Worm (Caenorhabditis elegans): ENCODE data around the gene M05D6.5.
A peak's percentile ranks its signal among the peaks of the same experiment; 100 is the strongest.

Gene M05D6.5

DNA sequence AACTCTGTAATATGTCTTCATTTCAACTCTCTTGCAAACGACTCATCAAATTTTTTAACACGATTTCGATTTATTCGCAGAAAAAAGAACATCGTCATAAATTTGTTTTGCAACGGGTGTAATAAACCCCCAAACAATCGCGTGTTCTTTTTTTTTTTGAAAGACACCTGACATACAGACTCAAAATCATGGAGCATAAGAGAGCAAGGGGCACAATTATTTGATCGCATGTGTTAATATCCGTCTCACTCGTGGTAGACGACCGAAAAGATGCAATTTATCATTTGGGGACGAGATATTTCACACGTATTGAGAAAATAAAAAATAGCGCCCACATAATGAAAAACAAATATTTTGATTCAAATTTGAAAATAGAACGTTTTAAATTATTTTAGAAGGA, 14.2 kb upstream of the M05D6.5 start:
- peak; percentile 20 for TF ChIP-seq nhr-129 (tag; optimal IDR thresholded peaks at IDR 0.05)
- TF ChIP-seq nhr-77 (tag; optimal IDR thresholded peaks at IDR 0.05) = no peak
- TF ChIP-seq fos-1 (tag; optimal IDR thresholded peaks at IDR 0.05) = no peak
- no peak for TF ChIP-seq unc-39 (tag; optimal IDR thresholded peaks at IDR 0.05)
- peak; percentile 17 for TF ChIP-seq sma-9 (GFP tag; optimal IDR thresholded peaks at IDR 0.05)
- TF ChIP-seq sma-9 (tag; optimal IDR thresholded peaks at IDR 0.05) = no peak
- no peak for TF ChIP-seq ztf-11 (tag; optimal IDR thresholded peaks at IDR 0.05)
- TF ChIP-seq sem-4 (tag; optimal IDR thresholded peaks at IDR 0.05) = no peak
- TF ChIP-seq lsy-2 (tag; optimal IDR thresholded peaks at IDR 0.05) = peak in 1 of 2 experiments; percentile 0

DNA sequence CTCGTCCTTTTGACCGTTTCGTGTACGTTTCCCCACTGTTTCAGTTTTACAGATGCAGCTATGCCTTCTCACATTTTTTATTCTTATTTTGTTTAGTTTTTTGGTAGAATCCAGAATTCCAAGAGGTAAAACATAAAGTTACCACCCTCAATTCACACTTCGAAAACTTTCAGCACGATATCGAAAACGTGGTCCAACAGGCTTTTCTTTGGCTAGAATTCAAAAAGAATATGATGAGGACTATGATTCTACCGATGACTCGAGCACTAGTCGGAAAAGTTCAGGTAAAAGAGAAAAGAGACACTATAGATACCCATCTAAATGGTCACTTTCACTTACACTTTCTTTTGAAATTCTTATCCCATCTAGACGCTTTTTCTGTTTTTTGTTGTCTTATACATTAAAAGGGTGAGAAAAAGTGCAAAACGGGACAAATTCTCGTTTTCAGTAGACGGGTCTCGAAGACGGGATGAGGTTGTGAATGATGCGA, 12.3 kb upstream of the M05D6.5 start, which contains the start of gene M05D6.9:
Gene M05D6.9, plus strand, starts transcription at position 51 of the 490 bp plus-strand sequence.
- no peak for TF ChIP-seq R02D3.7 (tag; optimal IDR thresholded peaks at IDR 0.05)
- TF ChIP-seq blmp-1 (tag; optimal IDR thresholded peaks at IDR 0.05; ENCODE audit: insufficient read depth) = peak; percentile 75

ce11 chrII:8488123-8488522, 6.1 kb upstream of the M05D6.5 start:
- TF ChIP-seq lin-13 (GFP tag; optimal IDR thresholded peaks at IDR 0.05) (no peak), ama-1 (optimal IDR thresholded peaks at IDR 0.05) (no peak), gmeb-1 (tag; optimal IDR thresholded peaks at IDR 0.05) (no peak), F13H6.1 (tag; optimal IDR thresholded peaks at IDR 0.05) (no peak), Y55F3AM.14 (GFP tag; optimal IDR thresholded peaks at IDR 0.05) (no peak), ZK546.5 (tag; optimal IDR thresholded peaks at IDR 0.05) (no peak), ztf-1 (GFP tag; conservative IDR thresholded peaks at IDR 0.05) (no peak), nhr-23 (tag; optimal IDR thresholded peaks at IDR 0.05) (no peak), crh-2 (tag; optimal IDR thresholded peaks at IDR 0.05) (no peak), lsy-2 (tag; optimal IDR thresholded peaks at IDR 0.05) (no peak), sma-9 (GFP tag; optimal IDR thresholded peaks at IDR 0.05) (no peak), sma-9 (tag; optimal IDR thresholded peaks at IDR 0.05) (no peak), unc-55 (GFP tag; optimal IDR thresholded peaks at IDR 0.05) (no peak), peb-1 (tag; optimal IDR thresholded peaks at IDR 0.05) (no peak), nhr-6 (tag; optimal IDR thresholded peaks at IDR 0.05) (no peak), zag-1 (tag; optimal IDR thresholded peaks at IDR 0.05) (no peak), mab-5 (tag; optimal IDR thresholded peaks at IDR 0.05) (no peak)

- no peak for TF ChIP-seq ztf-11 (tag; optimal IDR thresholded peaks at IDR 0.05)
- TF ChIP-seq gmeb-1 (tag; optimal IDR thresholded peaks at IDR 0.05) = peak; percentile 48
- no peak for TF ChIP-seq peb-1 (tag; optimal IDR thresholded peaks at IDR 0.05)
- TF ChIP-seq nhr-23 (tag; optimal IDR thresholded peaks at IDR 0.05) = no peak
- no peak for TF ChIP-seq Y55F3AM.14 (GFP tag; optimal IDR thresholded peaks at IDR 0.05)
- no peak for TF ChIP-seq snpc-4 (tag; optimal IDR thresholded peaks at IDR 0.05)
- TF ChIP-seq nhr-25 (tag; optimal IDR thresholded peaks at IDR 0.05) = peak; percentile 92
- peak in 1 of 2 experiments; percentile 3 for TF ChIP-seq lsy-2 (tag; optimal IDR thresholded peaks at IDR 0.05)
- peak; percentile 89 for TF ChIP-seq sma-9 (GFP tag; optimal IDR thresholded peaks at IDR 0.05)
- no peak for TF ChIP-seq sma-9 (tag; optimal IDR thresholded peaks at IDR 0.05)
- TF ChIP-seq skn-1 (tag; optimal IDR thresholded peaks at IDR 0.05) = no peak
- TF ChIP-seq alr-1 (tag; optimal IDR thresholded peaks at IDR 0.05) = no peak
- no peak for TF ChIP-seq unc-39 (tag; optimal IDR thresholded peaks at IDR 0.05)
- TF ChIP-seq mab-5 (tag; optimal IDR thresholded peaks at IDR 0.05) = no peak
- TF ChIP-seq blmp-1 (tag; optimal IDR thresholded peaks at IDR 0.05; ENCODE audit: insufficient read depth) = peak; percentile 57
- TF ChIP-seq sma-3 (GFP tag; optimal IDR thresholded peaks at IDR 0.05) = peak; percentile 64
- no peak for TF ChIP-seq mdl-1 (tag; optimal IDR thresholded peaks at IDR 0.05)
- TF ChIP-seq ztf-4 (tag; optimal IDR thresholded peaks at IDR 0.05) = no peak
- TF ChIP-seq crh-2 (tag; optimal IDR thresholded peaks at IDR 0.05) = peak; percentile 86
- no peak for TF ChIP-seq ceh-16 (tag; optimal IDR thresholded peaks at IDR 0.05)
- TF ChIP-seq lin-39 (tag; optimal IDR thresholded peaks at IDR 0.05) = no peak
- TF ChIP-seq nhr-6 (tag; optimal IDR thresholded peaks at IDR 0.05) = peak; percentile 24
- peak; percentile 73 for TF ChIP-seq fos-1 (tag; optimal IDR thresholded peaks at IDR 0.05)
- no peak for TF ChIP-seq ama-1 (optimal IDR thresholded peaks at IDR 0.05)
- TF ChIP-seq aly-2 (tag; optimal IDR thresholded peaks at IDR 0.05) = no peak
- no peak for TF ChIP-seq ZK546.5 (tag; optimal IDR thresholded peaks at IDR 0.05)
- TF ChIP-seq F13H6.1 (tag; optimal IDR thresholded peaks at IDR 0.05) = peak; percentile 19
- TF ChIP-seq elt-1 (tag; optimal IDR thresholded peaks at IDR 0.05) = no peak
- no peak for TF ChIP-seq nhr-12 (tag; optimal IDR thresholded peaks at IDR 0.05)
- TF ChIP-seq nhr-129 (tag; optimal IDR thresholded peaks at IDR 0.05) = peak; percentile 93
- peak; percentile 80 for TF ChIP-seq nhr-21 (tag; optimal IDR thresholded peaks at IDR 0.05)
- TF ChIP-seq lin-11 (tag; optimal IDR thresholded peaks at IDR 0.05) = no peak
- no peak for TF ChIP-seq ceh-82 (tag; optimal IDR thresholded peaks at IDR 0.05)
These were observed 3.6 kb upstream of the M05D6.5 start, which contains the start of gene gbh-2 for ce11 chrII:8485603-8486002. Gene gbh-2 (plus strand): TSS chrII:8485879.

All from whole organism, L2 larva.